Worm (Caenorhabditis elegans): Measurements from ENCODE around the gene ZK287.4.

- no peak for TF ChIP-seq F52B5.7 (tag; optimal IDR thresholded peaks at IDR 0.05)
- TF ChIP-seq ekl-4 (GFP tag; IDR thresholded peaks at IDR 0.05): no peak
- TF ChIP-seq lsl-1 (GFP tag; optimal IDR thresholded peaks at IDR 0.05): no peak
Observed at ce11 chrV:9685559-9685958, at the start of gene ZK287.4.

Measured in whole organism, young adult.